Fruit fly (Drosophila melanogaster) whole organism, pupa: Measurements from ENCODE around the gene CG33172.

Source experiments
- CG10348 ChIP-seq: fragments of 200-800 bp; sonication (Bioruptor generic); IDR thresholded peaks from 2 replicates; pipeline ENCODE4 v1.3.6; 2022; ENCODE audit warnings: missing biosample characterization, missing genetic modification characterization
- CG12605 ChIP-seq: fragments of 200-800 bp; sonication (Bioruptor generic); IDR thresholded peaks from 2 replicates; pipeline ENCODE4 v1.3.6; 2022; ENCODE audit warnings: missing biosample characterization, missing genetic modification characterization
- CG13204 ChIP-seq: fragments of 200-800 bp; sonication (Bioruptor generic); optimal IDR thresholded peaks from 2 replicates; lab custom pipeline; 2018; ENCODE audit warnings: missing biosample characterization, mild to moderate bottlenecking, missing genetic modification characterization, moderate library complexity
- CG14655 ChIP-seq: fragments of 200-800 bp; sonication (Bioruptor generic); optimal IDR thresholded peaks from 3 replicates; lab custom pipeline; 2017; ENCODE audit warnings: mild to moderate bottlenecking, missing biosample characterization, missing genetic modification reagents, missing genetic modification characterization
- CG15710 ChIP-seq: fragments of 200-800 bp; sonication (Bioruptor generic); optimal IDR thresholded peaks from 2 replicates; lab custom pipeline; 2018; ENCODE audit warnings: missing biosample characterization, mild to moderate bottlenecking, missing genetic modification characterization, moderate library complexity
- CG17806 ChIP-seq: fragments of 200-800 bp; sonication (Bioruptor generic); optimal IDR thresholded peaks from 2 replicates; lab custom pipeline; 2018; ENCODE audit warnings: missing biosample characterization, mild to moderate bottlenecking, missing genetic modification characterization, moderate library complexity
- CG32121 ChIP-seq: fragments of 200-800 bp; sonication (Bioruptor generic); IDR thresholded peaks from 2 replicates; pipeline ENCODE4 v1.3.6; 2022; ENCODE audit warnings: missing biosample characterization, missing genetic modification characterization
- CG34367 ChIP-seq: fragments of 200-800 bp; sonication (Bioruptor generic); optimal IDR thresholded peaks from 2 replicates; lab custom pipeline; 2018; ENCODE audit warnings: missing biosample characterization, mild to moderate bottlenecking, missing genetic modification characterization
- CG4496 ChIP-seq: fragments of 200-800 bp; sonication (Bioruptor generic); IDR thresholded peaks from 3 replicates; pipeline ENCODE4 v1.3.6; 2022; ENCODE audit warnings: missing biosample characterization, missing genetic modification characterization
- CG8159 ChIP-seq: fragments of 200-800 bp; sonication (Bioruptor generic); optimal IDR thresholded peaks from 3 replicates; lab custom pipeline; 2018; ENCODE audit warnings: missing biosample characterization, mild to moderate bottlenecking, missing genetic modification characterization, moderate library complexity
- CG8301 ChIP-seq: fragments of 200-800 bp; sonication (Bioruptor generic); optimal IDR thresholded peaks from 2 replicates; lab custom pipeline; 2018; ENCODE audit warnings: missing biosample characterization, mild to moderate bottlenecking, missing genetic modification characterization
- CG9948 ChIP-seq: fragments of 200-800 bp; sonication (Bioruptor generic); optimal IDR thresholded peaks from 2 replicates; lab custom pipeline; 2018; ENCODE audit warnings: missing biosample characterization, mild to moderate bottlenecking, missing genetic modification characterization, moderate library complexity
- D1 ChIP-seq: fragments of 200-800 bp; sonication (Bioruptor generic); optimal IDR thresholded peaks from 2 replicates; lab custom pipeline; 2018; ENCODE audit warnings: missing biosample characterization, mild to moderate bottlenecking, missing genetic modification characterization, moderate library complexity
- EcR ChIP-seq: fragments of 200-800 bp; sonication (Bioruptor generic); optimal IDR thresholded peaks from 3 replicates; lab custom pipeline; 2019; ENCODE audit warnings: missing biosample characterization, missing genetic modification characterization, mild to moderate bottlenecking, moderate library complexity, missing genetic modification reagents
- Ets98B ChIP-seq: fragments of 200-800 bp; sonication (Bioruptor generic); IDR thresholded peaks from 2 replicates; pipeline ENCODE4 v1.3.6; 2022; ENCODE audit warnings: missing biosample characterization, missing genetic modification characterization
- Pif1A ChIP-seq: fragments of 200-800 bp; sonication (Bioruptor generic); optimal IDR thresholded peaks from 3 replicates; lab custom pipeline; 2016; ENCODE audit warnings: missing biosample characterization, missing genetic modification characterization
- Pif1B ChIP-seq: fragments of 200-800 bp; sonication (Bioruptor generic); optimal IDR thresholded peaks from 3 replicates; lab custom pipeline; 2016; ENCODE audit warnings: missing biosample characterization, missing genetic modification characterization
- Snoo ChIP-seq: fragments of 200-800 bp; sonication (Bioruptor generic); optimal IDR thresholded peaks from 3 replicates; lab custom pipeline; 2017; ENCODE audit warnings: missing biosample characterization, mild to moderate bottlenecking, missing genetic modification characterization, inconsistent platforms
- fd96Ca ChIP-seq: fragments of 200-800 bp; sonication (Bioruptor generic); IDR thresholded peaks from 3 replicates; pipeline ENCODE4 v1.3.6; 2022; ENCODE audit warnings: missing biosample characterization, missing genetic modification characterization
- gl ChIP-seq: fragments of 200-800 bp; sonication (Bioruptor generic); optimal IDR thresholded peaks from 2 replicates; lab custom pipeline; 2018; ENCODE audit warnings: missing biosample characterization, mild to moderate bottlenecking, missing genetic modification characterization
- rn ChIP-seq: fragments of 200-800 bp; sonication (Bioruptor generic); IDR thresholded peaks from 2 replicates; pipeline ENCODE4 v1.3.6; 2022; ENCODE audit warnings: missing biosample characterization, missing genetic modification characterization

Gene CG33172

DNA sequence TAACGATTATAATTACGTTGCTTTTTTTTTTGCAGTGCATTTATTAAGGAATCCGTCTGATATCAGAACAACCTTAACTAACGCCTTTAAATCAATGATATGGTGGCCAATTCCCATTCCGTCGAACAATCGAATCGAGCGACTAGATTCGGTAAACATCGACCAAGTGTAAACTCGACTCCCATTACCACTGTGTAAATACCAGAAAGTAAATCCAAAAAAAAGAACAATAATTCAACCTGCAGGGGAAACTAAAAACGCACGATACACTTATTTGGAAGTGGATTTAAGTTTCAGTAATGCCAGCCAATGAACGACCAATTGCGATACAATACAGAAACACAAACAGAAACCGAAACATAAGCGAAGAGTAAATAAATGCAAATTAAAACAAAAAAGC, 36.1 kb downstream of the CG33172 start:
- no peak for TF ChIP-seq CG17806 (tag; lab: Kevin White, UChicago)
- TF ChIP-seq CG34367, result no peak
- TF ChIP-seq CG15710 (tag; lab: Kevin White, UChicago), result no peak
- no peak for TF ChIP-seq CG14655
- no peak for TF ChIP-seq CG8159 (tag; lab: Kevin White, UChicago)
- no peak for TF ChIP-seq EcR
- TF ChIP-seq CG9948 (tag; lab: Kevin White, UChicago), result no peak
- no peak for TF ChIP-seq CG13204
- TF ChIP-seq CG4496, result no peak
- TF ChIP-seq Snoo (tag; lab: Kevin White, UChicago), result no peak

DNA sequence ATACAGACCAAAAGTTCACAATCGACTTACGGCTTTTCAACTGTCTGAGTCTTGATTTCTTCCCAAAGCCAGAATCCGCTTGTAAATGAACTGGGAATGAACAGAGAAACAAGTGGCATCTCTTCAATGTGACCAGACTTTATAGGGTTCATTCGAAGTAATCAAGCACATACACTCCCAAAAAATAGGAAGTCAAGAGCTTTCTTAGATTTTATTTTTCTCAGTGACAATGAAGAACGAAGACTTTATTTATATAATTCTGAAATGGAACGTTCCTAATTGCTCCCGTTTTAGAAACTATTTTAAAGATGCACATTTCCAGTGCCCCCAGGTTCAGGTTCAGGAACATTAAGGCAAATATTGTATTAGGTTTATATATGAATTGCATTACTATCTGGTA, 38.5 kb downstream of the CG33172 start:
- TF ChIP-seq fd96Ca (GFP tag; lab: Robert Waterston, UW) (no peak), CG15710 (tag; lab: Kevin White, UChicago) (no peak), Snoo (tag; lab: Kevin White, UChicago) (no peak), CG12605 (GFP tag; lab: Robert Waterston, UW) (no peak), CG32121 (no peak), CG14655 (no peak), Ets98B (no peak), CG34367 (no peak), Pif1B (GFP tag; lab: Kevin White, UChicago) (no peak), rn (no peak), EcR (no peak), gl (tag; lab: Kevin White, UChicago) (no peak), CG9948 (tag; lab: Kevin White, UChicago) (no peak), CG13204 (no peak), CG8159 (tag; lab: Kevin White, UChicago) (no peak), D1 (tag; lab: Kevin White, UChicago) (no peak), CG10348 (no peak)
- TF ChIP-seq, all 21 proteins: peak for 0

DNA sequence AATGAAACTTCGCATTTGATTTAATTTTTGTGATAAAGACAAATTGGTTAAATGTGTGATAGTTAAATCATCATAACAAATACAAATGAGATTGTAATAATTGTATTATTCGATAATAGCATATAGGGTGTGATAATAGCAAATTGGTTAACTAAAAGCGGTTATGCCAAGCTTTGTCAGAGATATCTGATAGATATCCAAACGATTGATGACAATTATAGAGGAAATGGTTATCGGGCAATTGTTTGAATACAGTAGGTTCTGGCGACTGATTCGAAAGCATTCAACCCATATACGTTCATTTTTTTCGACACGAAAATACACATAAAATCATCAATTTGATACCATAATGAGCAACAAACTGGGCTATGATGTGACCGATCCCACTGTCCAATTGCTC, 39.8 kb downstream of the CG33172 start, which contains the start of gene CG8509:
Gene CG8509 (plus strand): TSS at position 301 of the 400 bp plus-strand sequence.
- no peak for TF ChIP-seq CG14655

DNA sequence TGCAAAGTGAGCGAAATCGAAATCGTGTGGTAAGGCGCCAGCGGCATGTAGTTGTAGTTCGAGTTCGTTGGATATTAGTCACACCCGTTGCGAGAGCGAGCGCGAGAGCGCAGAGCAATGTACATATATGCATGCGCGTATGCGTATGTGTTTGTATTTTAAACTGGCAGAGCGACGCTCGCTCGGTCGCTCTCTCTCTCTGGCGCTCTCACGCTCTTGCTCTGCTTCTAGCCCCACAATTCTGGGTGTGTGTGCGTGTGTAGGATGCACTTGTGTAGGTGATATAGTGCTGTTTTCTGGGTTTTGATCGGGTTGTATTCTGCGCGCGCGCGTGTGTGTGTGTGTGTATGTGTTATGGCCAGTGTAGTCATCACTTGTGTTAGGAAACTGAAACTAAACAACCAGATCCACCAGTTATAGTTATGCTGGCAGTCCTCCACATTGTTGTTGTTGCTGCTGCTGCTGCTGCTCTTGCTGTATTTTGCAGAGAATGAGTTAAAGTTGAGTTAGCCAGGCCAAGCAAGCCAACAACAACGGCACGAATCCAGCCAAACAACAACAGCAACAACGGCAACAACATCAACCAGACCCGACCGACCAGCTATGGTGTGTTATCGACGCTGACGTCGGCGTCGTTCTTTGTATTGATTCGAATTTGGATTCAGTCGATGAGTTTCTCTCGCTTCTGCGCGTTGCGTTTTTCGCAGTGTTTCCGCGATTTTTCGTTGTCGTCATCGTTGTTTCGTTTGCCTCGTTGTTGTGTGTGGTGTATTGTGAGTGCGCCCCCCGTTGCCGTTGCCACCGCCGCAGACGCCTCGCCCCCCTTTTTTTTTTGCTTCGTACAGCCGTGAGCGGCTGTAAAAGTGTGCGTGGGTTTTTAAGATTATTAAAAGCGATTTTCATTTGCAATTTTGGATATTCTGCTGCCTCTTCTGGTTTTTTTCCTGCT, 42.5 kb downstream of the CG33172 start:
- peak; percentile 73; the same call in 1 of the 2 replicates for TF ChIP-seq CG32121
- peak; percentile 31 for TF ChIP-seq EcR
- TF ChIP-seq CG4496, result peak; percentile 71
- TF ChIP-seq CG34367, result no peak
- no peak for TF ChIP-seq Pif1A
- TF ChIP-seq Pif1B (GFP tag; lab: Kevin White, UChicago), result peak; percentile 47
- TF ChIP-seq D1 (tag; lab: Kevin White, UChicago), result no peak
- no peak for TF ChIP-seq Snoo (tag; lab: Kevin White, UChicago)
- TF ChIP-seq fd96Ca (GFP tag; lab: Robert Waterston, UW), result peak; percentile 68
- TF ChIP-seq Ets98B, result peak; percentile 84
- peak; percentile 67 for TF ChIP-seq CG12605 (GFP tag; lab: Robert Waterston, UW)
- TF ChIP-seq CG9948 (tag; lab: Kevin White, UChicago), result no peak

DNA sequence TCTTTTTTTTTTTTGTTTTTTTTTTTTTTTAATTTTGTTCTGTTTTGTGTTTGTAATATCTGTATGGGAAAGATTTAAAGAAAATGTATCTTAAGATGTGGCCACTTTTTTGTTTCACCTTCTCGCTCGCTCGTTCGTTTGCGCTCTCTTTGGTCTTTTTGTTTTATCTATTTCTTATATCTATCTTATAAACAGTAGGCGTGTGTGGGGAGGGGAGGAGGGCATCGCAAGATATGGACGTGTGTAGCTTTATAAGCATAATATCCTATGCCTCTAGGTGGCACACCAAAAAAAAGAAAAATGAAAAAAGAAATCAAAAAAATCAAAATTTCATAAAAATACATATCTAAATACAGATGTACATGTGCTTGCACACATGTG, 43.1 kb downstream of the CG33172 start:
- TF ChIP-seq Pif1A (no peak), Pif1B (GFP tag; lab: Kevin White, UChicago) (no peak), CG8159 (tag; lab: Kevin White, UChicago) (no peak), Ets98B (no peak), CG13204 (no peak), fd96Ca (GFP tag; lab: Robert Waterston, UW) (no peak), CG17806 (tag; lab: Kevin White, UChicago) (no peak), CG4496 (peak; percentile 22; the same call in 1 of the 3 replicates), CG9948 (tag; lab: Kevin White, UChicago) (no peak), CG15710 (tag; lab: Kevin White, UChicago) (no peak), CG14655 (peak; percentile 1), CG12605 (GFP tag; lab: Robert Waterston, UW) (no peak), CG32121 (no peak)

DNA sequence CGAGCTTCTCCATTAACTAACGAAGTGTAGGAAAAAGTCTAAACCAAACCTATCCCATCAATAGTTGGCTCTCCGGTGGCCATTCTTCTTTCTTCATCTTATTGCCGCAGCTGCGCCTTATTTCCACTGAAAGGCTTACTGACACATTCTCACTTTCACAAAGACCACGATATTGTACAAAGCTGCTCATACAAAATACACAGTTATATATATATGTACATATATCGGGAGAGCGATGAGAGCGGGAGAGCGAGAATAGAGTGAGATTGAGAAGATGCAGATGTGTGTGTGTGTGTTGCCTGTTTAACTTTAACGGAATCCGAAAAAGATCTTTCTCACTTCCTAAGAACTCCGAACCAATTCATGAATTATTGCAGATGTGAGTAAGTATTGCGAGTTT, 43.8 kb downstream of the CG33172 start:
- no peak for TF ChIP-seq CG12605 (GFP tag; lab: Robert Waterston, UW)
- TF ChIP-seq CG34367, result no peak
- no peak for TF ChIP-seq CG8301 (tag; lab: Kevin White, UChicago)
- no peak for TF ChIP-seq Ets98B
- no peak for TF ChIP-seq CG17806 (tag; lab: Kevin White, UChicago)
- no peak for TF ChIP-seq CG13204
- no peak for TF ChIP-seq CG8159 (tag; lab: Kevin White, UChicago)

DNA sequence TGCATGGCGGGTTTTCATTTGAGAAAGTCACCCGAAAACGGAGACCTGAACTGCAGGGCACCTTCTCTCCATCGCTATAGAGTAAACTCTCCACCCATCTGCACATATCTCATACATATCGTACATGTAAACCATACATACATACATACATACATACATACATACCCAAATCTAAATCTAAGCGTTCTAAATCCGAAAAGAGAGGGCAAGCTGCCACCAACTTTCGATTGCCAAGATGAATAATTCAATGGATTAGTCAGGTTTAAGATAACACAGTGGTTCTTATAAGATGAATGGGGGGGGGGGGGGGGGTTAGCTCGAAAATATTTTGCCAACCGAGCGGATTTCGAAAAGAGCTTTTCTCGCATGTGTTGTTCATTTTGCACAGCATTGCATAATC, 45.0 kb downstream of the CG33172 start:
- TF ChIP-seq fd96Ca (GFP tag; lab: Robert Waterston, UW), result no peak
